Worm (Caenorhabditis elegans): ENCODE results near the gene dmsr-9.

The dmsr-9 gene

DNA sequence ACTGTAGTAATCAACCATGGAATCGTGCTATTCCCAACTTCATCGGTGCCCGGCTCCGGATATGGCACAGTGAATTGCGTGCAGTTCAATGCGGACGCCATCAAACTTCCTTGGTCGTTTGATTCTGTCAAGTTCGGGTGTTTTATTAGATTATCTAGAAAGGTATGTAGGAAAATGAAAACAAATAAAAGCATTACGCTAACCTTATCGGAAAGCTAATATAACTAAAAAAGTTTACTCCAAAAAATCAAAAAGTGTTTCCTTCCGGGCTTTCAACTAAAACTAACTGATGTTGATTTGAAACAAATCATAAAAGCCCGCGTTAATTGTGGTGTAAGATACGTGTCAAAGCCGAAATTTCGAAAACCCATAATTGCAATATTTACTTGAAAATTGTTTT lies 20.3 kb upstream of the dmsr-9 start, which contains the start of gene dmsr-13:
Gene dmsr-13 (minus strand): TSS at position 101 of the 400 bp plus-strand sequence.
- TF ChIP-seq aly-2 (tag; optimal IDR thresholded peaks at IDR 0.05) (no peak), blmp-1 (tag; optimal IDR thresholded peaks at IDR 0.05) (no peak), ets-5 (GFP tag; IDR thresholded peaks at IDR 0.05) (no peak), hlh-4 (tag; optimal IDR thresholded peaks at IDR 0.05) (no peak), jun-1 (tag; optimal IDR thresholded peaks at IDR 0.05) (no peak), nhr-20 (tag; optimal IDR thresholded peaks at IDR 0.05) (no peak), lsy-2 (tag; optimal IDR thresholded peaks at IDR 0.05) (no peak), unc-62 (GFP tag; optimal IDR thresholded peaks at IDR 0.05) (no peak), tlp-1 (tag; optimal IDR thresholded peaks at IDR 0.05) (no peak), nhr-237 (tag; optimal IDR thresholded peaks at IDR 0.05) (no peak), snu-23 (GFP tag; optimal IDR thresholded peaks at IDR 0.05) (no peak), unc-98 (GFP tag; IDR thresholded peaks at IDR 0.05) (no peak)

DNA sequence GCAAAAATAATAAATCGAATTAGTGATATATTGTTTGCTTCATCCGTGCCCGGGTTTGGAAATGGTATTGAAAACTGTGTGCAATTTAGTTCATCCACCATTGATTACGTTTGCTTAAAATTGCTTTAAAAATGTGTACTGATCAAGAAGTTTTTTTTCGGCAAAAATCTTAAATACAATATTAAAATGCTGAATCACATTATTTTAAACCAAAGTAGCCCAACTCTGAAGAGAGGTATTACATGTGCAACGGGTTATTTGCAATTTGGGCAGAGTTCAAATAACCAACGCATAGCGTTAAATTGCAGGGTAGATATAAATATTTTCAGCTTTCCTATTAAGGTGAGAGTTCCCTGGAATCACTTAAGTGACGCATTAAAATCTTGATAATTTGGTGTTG lies 17.7 kb upstream of the dmsr-9 start, which contains the start of gene dmsr-14:
Gene dmsr-14 (minus strand): TSS at position 101 of the 400 bp plus-strand sequence.
- TF ChIP-seq hlh-4 (tag; optimal IDR thresholded peaks at IDR 0.05): peak; percentile 7
- no peak for TF ChIP-seq vab-15 (tag; optimal IDR thresholded peaks at IDR 0.05)
- peak; percentile 48 for TF ChIP-seq fkh-8 (tag; optimal IDR thresholded peaks at IDR 0.05)
- TF ChIP-seq skn-1 (tag; optimal IDR thresholded peaks at IDR 0.05): no peak
- no peak for TF ChIP-seq unc-130 (tag; optimal IDR thresholded peaks at IDR 0.05)
- no peak for TF ChIP-seq lin-15B (tag; optimal IDR thresholded peaks at IDR 0.05)

- TF ChIP-seq vab-15 (tag; optimal IDR thresholded peaks at IDR 0.05) (no peak), isw-1 (GFP tag; IDR thresholded peaks at IDR 0.05) (no peak), efl-1 (optimal IDR thresholded peaks at IDR 0.05) (no peak), efl-1 (GFP tag; optimal IDR thresholded peaks at IDR 0.05 in 1 of 2) (peak in 1 of 2 experiments; percentile 77), nhr-85 (tag) (no peak), nhr-47 (tag; optimal IDR thresholded peaks at IDR 0.05) (no peak)
These were observed 14.4 kb upstream of the dmsr-9 start for ce11 chrV:6813862-6814261.

ce11 chrV:6811863-6812262 lies 12.4 kb upstream of the dmsr-9 start:
- no peak for TF ChIP-seq elt-3 (tag; optimal IDR thresholded peaks at IDR 0.05)
- TF ChIP-seq lin-13 (GFP tag; optimal IDR thresholded peaks at IDR 0.05): no peak
- TF ChIP-seq lsy-2 (tag; optimal IDR thresholded peaks at IDR 0.05): no peak
- no peak for TF ChIP-seq rnt-1 (tag; optimal IDR thresholded peaks at IDR 0.05)
- TF ChIP-seq tlp-1 (tag; optimal IDR thresholded peaks at IDR 0.05): peak; percentile 50
- no peak for TF ChIP-seq C16A3.4 (tag; optimal IDR thresholded peaks at IDR 0.05)
- no peak for TF ChIP-seq efl-1 (optimal IDR thresholded peaks at IDR 0.05)
- no peak for TF ChIP-seq efl-1 (GFP tag; optimal IDR thresholded peaks at IDR 0.05 in 1 of 2)
- TF ChIP-seq aha-1 (tag; optimal IDR thresholded peaks at IDR 0.05): no peak
- TF ChIP-seq elt-2 (tag; optimal IDR thresholded peaks at IDR 0.05): peak; percentile 77

DNA sequence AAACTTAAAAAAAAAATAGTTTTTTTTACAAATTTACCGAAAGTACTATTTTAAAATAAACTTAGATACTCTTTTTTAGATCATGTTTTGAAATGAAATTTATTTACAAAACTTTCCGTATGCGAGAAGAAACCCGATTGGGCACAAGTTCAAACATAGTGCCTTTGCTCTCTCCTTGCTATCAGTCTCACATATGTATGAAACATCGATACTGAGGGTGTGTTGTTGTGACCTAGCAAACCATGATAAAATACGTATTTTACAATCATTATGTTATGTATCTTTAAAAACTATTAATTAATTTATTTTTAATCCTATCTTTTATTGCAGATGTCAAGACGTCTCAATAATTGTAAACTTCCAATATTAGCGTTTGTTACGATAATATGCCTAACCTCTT lies 10.6 kb upstream of the dmsr-9 start:
- TF ChIP-seq elt-2 (tag; optimal IDR thresholded peaks at IDR 0.05) (peak; percentile 32), nhr-76 (tag; optimal IDR thresholded peaks at IDR 0.05) (no peak)

ce11 chrV:6808962-6809361 lies 9.5 kb upstream of the dmsr-9 start, which contains the start of gene dmsr-16:
Gene dmsr-16, minus strand, starts transcription at chrV:6809062.
- TF ChIP-seq egl-27 (tag; optimal IDR thresholded peaks at IDR 0.05) (no peak), sup-37 (GFP tag; optimal IDR thresholded peaks at IDR 0.05) (no peak), lin-35 (GFP tag; optimal IDR thresholded peaks at IDR 0.05) (no peak)

- TF ChIP-seq lin-13 (GFP tag; optimal IDR thresholded peaks at IDR 0.05) (no peak), hpl-2 (GFP tag; optimal IDR thresholded peaks at IDR 0.05) (no peak), nhr-71 (tag; optimal IDR thresholded peaks at IDR 0.05) (no peak), ceh-90 (tag; optimal IDR thresholded peaks at IDR 0.05) (no peak), ces-1 (GFP tag; optimal IDR thresholded peaks at IDR 0.05) (no peak), snpc-4 (tag; optimal IDR thresholded peaks at IDR 0.05) (no peak), tbx-2 (tag; optimal IDR thresholded peaks at IDR 0.05) (no peak)
These were observed 6.9 kb upstream of the dmsr-9 start, which contains the start of gene dmsr-12 for ce11 chrV:6806340-6806739. Gene dmsr-12, minus strand, starts transcription at chrV:6806440.

Data from whole organism, L1 larva.